Fruit fly (Drosophila melanogaster): Measurements from ENCODE around the gene CG42521.

The CG42521 gene

dm6 chr3L:10665433-10666150, 42.2 kb upstream of the CG42521 start (continued):
- TF ChIP-seq Eip75B (GFP tag; optimal IDR thresholded peaks at IDR 0.05): peak; percentile 98
- TF ChIP-seq svp (GFP tag): peak; percentile 99
- TF ChIP-seq CG4318 (GFP tag; optimal IDR thresholded peaks at IDR 0.05): peak; percentile 98
- peak; percentile 98 for TF ChIP-seq Smox (GFP tag; optimal IDR thresholded peaks at IDR 0.05)
- peak; percentile 95 for TF ChIP-seq CG11294 (GFP tag; IDR thresholded peaks at IDR 0.05)
- TF ChIP-seq CG6808 (GFP tag; optimal IDR thresholded peaks at IDR 0.05): peak; percentile 99
- TF ChIP-seq lz (GFP tag; optimal IDR thresholded peaks at IDR 0.05): peak; percentile 98
- TF ChIP-seq CG31627 (GFP tag; optimal IDR thresholded peaks at IDR 0.05): peak; percentile 95
- peak; percentile 91 for TF ChIP-seq CG6163 (GFP tag; IDR thresholded peaks at IDR 0.05)
- TF ChIP-seq Ets21C (GFP tag; optimal IDR thresholded peaks at IDR 0.05): peak; percentile 91
- TF ChIP-seq CG6276 (GFP tag; optimal IDR thresholded peaks at IDR 0.05): peak; percentile 99
- peak; percentile 99 for TF ChIP-seq Ets96B (tag; optimal IDR thresholded peaks at IDR 0.05)
- TF ChIP-seq CG1621 (tag; optimal IDR thresholded peaks at IDR 0.05): peak; percentile 96
- peak; percentile 98 for TF ChIP-seq CG9139 (GFP tag; optimal IDR thresholded peaks at IDR 0.05)
- TF ChIP-seq salr (GFP tag; optimal IDR thresholded peaks at IDR 0.05): peak; percentile 92 to 99
- peak; percentile 97 for TF ChIP-seq Sox15 (GFP tag; optimal IDR thresholded peaks at IDR 0.05)
- peak; percentile 99 for TF ChIP-seq net (GFP tag; optimal IDR thresholded peaks at IDR 0.05)
- TF ChIP-seq CG3919 (GFP tag; optimal IDR thresholded peaks at IDR 0.05): peak; percentile 98
- TF ChIP-seq topi (GFP tag; optimal IDR thresholded peaks at IDR 0.05): peak; percentile 99
- peak; percentile 99 for TF ChIP-seq esn (GFP tag; optimal IDR thresholded peaks at IDR 0.05)
- TF ChIP-seq Lpt (GFP tag; optimal IDR thresholded peaks at IDR 0.05): peak; percentile 98
- peak; percentile 93 for TF ChIP-seq dac (GFP tag; optimal IDR thresholded peaks at IDR 0.05)
- peak; percentile 98 for TF ChIP-seq CG8319 (GFP tag; optimal IDR thresholded peaks at IDR 0.05)
- peak; percentile 100 for TF ChIP-seq Eip78C (GFP tag)
- peak; percentile 97 for TF ChIP-seq Sox14 (GFP tag; optimal IDR thresholded peaks at IDR 0.05)
- peak; percentile 92 for TF ChIP-seq Hr39 (GFP tag; optimal IDR thresholded peaks at IDR 0.05)
- peak; percentile 96 for TF ChIP-seq CG7368 (GFP tag; optimal IDR thresholded peaks at IDR 0.05)
- peak; percentile 99 for TF ChIP-seq CG3032 (tag; optimal IDR thresholded peaks at IDR 0.05)
- TF ChIP-seq CG10631 (GFP tag; optimal IDR thresholded peaks at IDR 0.05): peak; percentile 98
- TF ChIP-seq CG11762 (GFP tag; optimal IDR thresholded peaks at IDR 0.05; ENCODE audit: insufficient read depth): peak; percentile 98
- TF ChIP-seq CG8119 (GFP tag; IDR thresholded peaks at IDR 0.05): peak; percentile 99
- TF ChIP-seq CG10669 (GFP tag; optimal IDR thresholded peaks at IDR 0.05): peak; percentile 98
- peak; percentile 98 for TF ChIP-seq CG6854 (GFP tag; optimal IDR thresholded peaks at IDR 0.05)
- TF ChIP-seq vri (GFP tag; optimal IDR thresholded peaks at IDR 0.05): peak; percentile 95
- peak; percentile 99 for TF ChIP-seq CG32006 (GFP tag; optimal IDR thresholded peaks at IDR 0.05)
- peak; percentile 96 for TF ChIP-seq eg (GFP tag; IDR thresholded peaks at IDR 0.05)
- TF ChIP-seq dsx (GFP tag; optimal IDR thresholded peaks at IDR 0.05; ENCODE audit: poor library complexity, severe bottlenecking): peak; percentile 99
- peak; percentile 98 for TF ChIP-seq CG16779 (tag; optimal IDR thresholded peaks at IDR 0.05)
- peak; percentile 99 for TF ChIP-seq acj6 (GFP tag; optimal IDR thresholded peaks at IDR 0.05)
- TF ChIP-seq CG11902 (GFP tag; optimal IDR thresholded peaks at IDR 0.05): peak; percentile 96

DNA sequence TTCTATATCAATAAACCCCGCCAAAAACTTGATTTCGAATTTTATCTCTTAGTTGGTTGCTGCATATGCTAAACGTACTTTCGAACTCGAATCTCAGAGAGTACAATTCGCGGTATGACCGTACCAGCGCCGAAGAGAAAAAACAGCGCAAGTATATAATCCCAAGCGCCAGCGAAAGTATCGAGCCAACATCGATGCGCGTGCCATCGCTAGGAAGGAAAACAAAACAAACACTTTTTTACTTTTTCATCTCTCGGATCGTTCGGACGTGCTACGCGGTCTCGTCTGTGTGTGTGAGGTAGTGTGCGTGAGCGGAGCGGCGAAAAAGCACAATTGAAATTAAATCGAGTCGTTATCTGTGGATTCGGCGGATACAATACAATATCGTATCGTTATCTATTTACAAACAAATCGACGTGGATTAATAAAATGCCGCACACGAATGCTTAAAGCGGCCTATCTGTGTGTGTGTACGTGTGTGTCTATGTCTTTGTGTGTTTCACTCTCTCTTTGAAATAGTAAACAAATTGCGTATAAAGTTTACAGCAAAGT, 41.2 kb upstream of the CG42521 start, which contains the start of gene simj:
Gene simj, plus strand, starts transcription at position 229 of the 552 bp plus-strand sequence.
- TF ChIP-seq ss (GFP tag; optimal IDR thresholded peaks at IDR 0.05): peak; percentile 53 to 66
- TF ChIP-seq CG1621 (tag; optimal IDR thresholded peaks at IDR 0.05): peak; percentile 41
- TF ChIP-seq pdm3 (GFP tag; optimal IDR thresholded peaks at IDR 0.05): peak; percentile 23
- peak; percentile 66 for TF ChIP-seq Sox14 (GFP tag; optimal IDR thresholded peaks at IDR 0.05)
- TF ChIP-seq CG10669 (GFP tag; optimal IDR thresholded peaks at IDR 0.05): no peak
- no peak for TF ChIP-seq CG10631 (GFP tag; optimal IDR thresholded peaks at IDR 0.05)
- TF ChIP-seq CG6854 (GFP tag; optimal IDR thresholded peaks at IDR 0.05): peak; percentile 71
- peak; percentile 77 for TF ChIP-seq CG6163 (GFP tag; IDR thresholded peaks at IDR 0.05)
- no peak for TF ChIP-seq fd59A (GFP tag; optimal IDR thresholded peaks at IDR 0.05)
- peak; percentile 13 for TF ChIP-seq CG8632 (GFP tag; optimal IDR thresholded peaks at IDR 0.05)
- no peak for TF ChIP-seq CG11294 (GFP tag; IDR thresholded peaks at IDR 0.05)
- peak; percentile 50 for TF ChIP-seq Eip93F (GFP tag; optimal IDR thresholded peaks at IDR 0.05)
- no peak for TF ChIP-seq Ets21C (GFP tag; optimal IDR thresholded peaks at IDR 0.05)
- TF ChIP-seq CG32006 (GFP tag; optimal IDR thresholded peaks at IDR 0.05): no peak
- no peak for TF ChIP-seq Sox15 (GFP tag; optimal IDR thresholded peaks at IDR 0.05)
- no peak for TF ChIP-seq cyc (GFP tag; optimal IDR thresholded peaks at IDR 0.05)
- TF ChIP-seq eg (GFP tag; IDR thresholded peaks at IDR 0.05): peak; percentile 81
- peak; percentile 60 for TF ChIP-seq fd85E (GFP tag; optimal IDR thresholded peaks at IDR 0.05)
- peak; percentile 13 for TF ChIP-seq Blimp-1 (GFP tag; optimal IDR thresholded peaks at IDR 0.05)
- TF ChIP-seq Eip78C (GFP tag): peak; percentile 86
- no peak for TF ChIP-seq CG31627 (GFP tag; optimal IDR thresholded peaks at IDR 0.05)
